Fruit fly (Drosophila melanogaster) whole organism, embryonic: Measurements from ENCODE around the gene Zaf1.

Experiments
- B-H2 ChIP-seq: fragments of 200-800 bp; sonication (Bioruptor generic); optimal IDR thresholded peaks from 2 replicates; lab custom pipeline; 2018; ENCODE audit warnings: missing biosample characterization, mild to moderate bottlenecking, missing genetic modification characterization
- BEAF-32 ChIP-seq: fragments of 200-800 bp; sonication (Bioruptor generic); optimal IDR thresholded peaks from 3 replicates; lab custom pipeline; 2017; ENCODE audit warnings: missing biosample characterization, missing genetic modification characterization, mild to moderate bottlenecking, moderate library complexity, missing genetic modification reagents
- Bgb ChIP-seq: fragments of 200-800 bp; sonication (Bioruptor generic); IDR thresholded peaks from 2 replicates; pipeline ENCODE4 v1.3.6; 2022; ENCODE audit warnings: missing biosample characterization, missing genetic modification characterization; ENCODE audit not compliant: partially characterized antibody
- Bteb2 ChIP-seq: fragments of 200-800 bp; sonication (Bioruptor generic); optimal IDR thresholded peaks from 2 replicates; lab custom pipeline; 2016; ENCODE audit warnings: missing biosample characterization, missing genetic modification characterization
- CG10147 ChIP-seq: fragments of 200-800 bp; sonication (Bioruptor generic); optimal IDR thresholded peaks from 2 replicates; lab custom pipeline; 2019; ENCODE audit warnings: missing biosample characterization, mild to moderate bottlenecking, missing genetic modification characterization, moderate library complexity
- CG1024 ChIP-seq: fragments of 200-800 bp; sonication (Bioruptor generic); IDR thresholded peaks from 2 replicates; pipeline ENCODE4 v1.3.6; 2022; ENCODE audit warnings: missing biosample characterization, missing genetic modification characterization
- CG1233 ChIP-seq: fragments of 200-800 bp; sonication (Bioruptor generic); optimal IDR thresholded peaks from 4 replicates; lab custom pipeline; 2018; ENCODE audit warnings: missing biosample characterization, mild to moderate bottlenecking, missing genetic modification characterization
- CG13296 ChIP-seq: fragments of 200-800 bp; sonication (Bioruptor generic); optimal IDR thresholded peaks from 3 replicates; lab custom pipeline; 2018; ENCODE audit warnings: missing biosample characterization, mild to moderate bottlenecking, missing genetic modification characterization
- CG13424 ChIP-seq: fragments of 200-800 bp; sonication (Bioruptor generic); optimal IDR thresholded peaks from 2 replicates; lab custom pipeline; 2019; ENCODE audit warnings: missing biosample characterization, mild to moderate bottlenecking, missing genetic modification characterization, moderate library complexity
- CG15011 ChIP-seq: fragments of 200-800 bp; sonication (Bioruptor generic); optimal IDR thresholded peaks from 3 replicates; lab custom pipeline; 2018; ENCODE audit warnings: missing biosample characterization, mild to moderate bottlenecking, missing genetic modification characterization
- CG17802 ChIP-seq: fragments of 200-800 bp; sonication (Bioruptor generic); optimal IDR thresholded peaks from 2 replicates; lab custom pipeline; 2018; ENCODE audit warnings: missing biosample characterization, mild to moderate bottlenecking, missing genetic modification characterization, moderate library complexity
- CG18599 ChIP-seq: fragments of 200-800 bp; sonication (Bioruptor generic); optimal IDR thresholded peaks from 3 replicates; lab custom pipeline; 2017; ENCODE audit warnings: missing biosample characterization, missing genetic modification characterization, mild to moderate bottlenecking, moderate library complexity, missing genetic modification reagents
- CG2889 ChIP-seq: fragments of 200-800 bp; sonication (Bioruptor generic); IDR thresholded peaks from 3 replicates; pipeline ENCODE4 v1.3.6; 2022; ENCODE audit warnings: missing biosample characterization, missing genetic modification characterization
- CG32532 ChIP-seq: fragments of 200-800 bp; sonication (Bioruptor generic); IDR thresholded peaks from 2 replicates; pipeline ENCODE4 v1.3.6; 2022; ENCODE audit warnings: missing biosample characterization, missing genetic modification characterization
- CG4854 ChIP-seq: fragments of 200-800 bp; sonication (Bioruptor generic); optimal IDR thresholded peaks from 2 replicates; lab custom pipeline; 2016; ENCODE audit warnings: missing biosample characterization, missing genetic modification characterization, inconsistent platforms
- CG5180 ChIP-seq: fragments of 200-800 bp; sonication (Bioruptor generic); optimal IDR thresholded peaks from 3 replicates; lab custom pipeline; 2017; ENCODE audit warnings: missing biosample characterization, missing genetic modification characterization, mild to moderate bottlenecking, moderate library complexity, missing genetic modification reagents
- CG8290 ChIP-seq, 3 experiments: fragments of 200-800 bp; sonication (Bioruptor generic); optimal IDR thresholded peaks; 2 replicates each; lab custom pipeline; 2016 to 2019; ENCODE audit warnings: missing biosample characterization in 3 of 3, missing genetic modification characterization in 3 of 3, mild to moderate bottlenecking in 2 of 3, moderate library complexity in 1 of 3
- CG9215 ChIP-seq: fragments of 200-800 bp; sonication (Bioruptor generic); IDR thresholded peaks from 2 replicates; pipeline ENCODE4 v1.3.6; 2022; ENCODE audit warnings: missing biosample characterization, missing genetic modification characterization
- CG9932 ChIP-seq: fragments of 200-800 bp; sonication (Bioruptor generic); IDR thresholded peaks from 2 replicates; pipeline ENCODE4 v1.3.6; 2022; ENCODE audit warnings: missing biosample characterization, missing genetic modification characterization
- Deaf1 ChIP-seq: fragments of 200-800 bp; optimal IDR thresholded peaks from 3 replicates; lab custom pipeline; 2019; ENCODE audit warnings: missing biosample characterization, mild to moderate bottlenecking, missing genetic modification characterization, moderate library complexity
- Dref ChIP-seq: fragments of 200-800 bp; sonication (Bioruptor generic); IDR thresholded peaks from 2 replicates; pipeline ENCODE4 v1.3.6; 2022; ENCODE audit warnings: missing biosample characterization, missing genetic modification characterization
- ERR ChIP-seq: fragments of 200-800 bp; sonication (Bioruptor generic); optimal IDR thresholded peaks from 2 replicates; lab custom pipeline; 2016; ENCODE audit warnings: missing biosample characterization, missing genetic modification characterization
- Fer3 ChIP-seq: fragments of 200-800 bp; sonication (Bioruptor generic); optimal IDR thresholded peaks from 2 replicates; lab custom pipeline; 2018; ENCODE audit warnings: missing biosample characterization, mild to moderate bottlenecking, missing genetic modification characterization, moderate library complexity
- HLH54F ChIP-seq: fragments of 200-800 bp; sonication (Bioruptor generic); optimal IDR thresholded peaks from 3 replicates; lab custom pipeline; 2016; ENCODE audit warnings: missing biosample characterization, missing genetic modification characterization
- Hand ChIP-seq: fragments of 200-800 bp; sonication (Bioruptor generic); optimal IDR thresholded peaks from 2 replicates; lab custom pipeline; 2017; ENCODE audit warnings: mild to moderate bottlenecking, missing biosample characterization, missing genetic modification reagents, missing genetic modification characterization
- Jarid2 ChIP-seq: fragments of 200-800 bp; sonication (Bioruptor generic); optimal IDR thresholded peaks from 3 replicates; lab custom pipeline; 2017; ENCODE audit warnings: mild to moderate bottlenecking, missing biosample characterization, missing genetic modification reagents, missing genetic modification characterization
- NfI ChIP-seq: fragments of 200-800 bp; sonication (Bioruptor generic); optimal IDR thresholded peaks from 3 replicates; lab custom pipeline; 2018; ENCODE audit warnings: missing biosample characterization, mild to moderate bottlenecking, missing genetic modification characterization, moderate library complexity
- Oli ChIP-seq: fragments of 200-800 bp; sonication (Bioruptor generic); optimal IDR thresholded peaks from 2 replicates; lab custom pipeline; 2018; ENCODE audit warnings: missing biosample characterization, mild to moderate bottlenecking, missing genetic modification characterization, moderate library complexity
- Sox102F ChIP-seq: fragments of 200-800 bp; sonication (Bioruptor generic); optimal IDR thresholded peaks from 2 replicates; lab custom pipeline; 2018; ENCODE audit warnings: missing biosample characterization, mild to moderate bottlenecking, missing genetic modification characterization, moderate library complexity
- Xrp1 ChIP-seq: fragments of 200-800 bp; sonication (Bioruptor generic); IDR thresholded peaks from 2 replicates; pipeline ENCODE4 v1.3.6; 2022; ENCODE audit warnings: missing biosample characterization, missing genetic modification characterization
- abd-A ChIP-seq: fragments of 200-800 bp; sonication (Bioruptor generic); optimal IDR thresholded peaks from 3 replicates; lab custom pipeline; 2019; ENCODE audit warnings: missing biosample characterization, mild to moderate bottlenecking, missing genetic modification characterization, moderate library complexity
- ase ChIP-seq: fragments of 200-800 bp; sonication (Bioruptor generic); IDR thresholded peaks from 3 replicates; pipeline ENCODE4 v1.3.6; 2022; ENCODE audit warnings: missing biosample characterization, missing genetic modification characterization
- caup ChIP-seq: fragments of 200-800 bp; sonication (Bioruptor generic); optimal IDR thresholded peaks from 3 replicates; lab custom pipeline; 2017; ENCODE audit warnings: missing biosample characterization, mild to moderate bottlenecking, missing genetic modification characterization, moderate library complexity; ENCODE audit not compliant: severe bottlenecking
- ci ChIP-seq: fragments of 200-800 bp; sonication (Bioruptor generic); IDR thresholded peaks from 3 replicates; pipeline ENCODE4 v1.3.6; 2022; ENCODE audit warnings: missing biosample characterization, missing genetic modification characterization
- ewg ChIP-seq: fragments of 200-800 bp; sonication (Bioruptor generic); optimal IDR thresholded peaks from 3 replicates; lab custom pipeline; 2017; ENCODE audit warnings: mild to moderate bottlenecking, missing biosample characterization, missing genetic modification reagents, missing genetic modification characterization
- fd96Cb ChIP-seq: fragments of 200-800 bp; sonication (Bioruptor generic); optimal IDR thresholded peaks from 2 replicates; lab custom pipeline; 2018; ENCODE audit warnings: missing biosample characterization, mild to moderate bottlenecking, missing genetic modification characterization, moderate library complexity
- fu2 ChIP-seq: fragments of 200-800 bp; sonication (Bioruptor generic); optimal IDR thresholded peaks from 2 replicates; lab custom pipeline; 2016; ENCODE audit warnings: missing biosample characterization, missing genetic modification characterization
- gem ChIP-seq: fragments of 200-800 bp; sonication (Bioruptor generic); optimal IDR thresholded peaks from 2 replicates; lab custom pipeline; 2019; ENCODE audit warnings: missing biosample characterization, mild to moderate bottlenecking, missing genetic modification characterization, moderate library complexity
- gsb-n ChIP-seq: fragments of 200-800 bp; sonication (Bioruptor generic); optimal IDR thresholded peaks from 3 replicates; lab custom pipeline; 2018; ENCODE audit warnings: missing biosample characterization, mild to moderate bottlenecking, missing genetic modification characterization
- lab ChIP-seq: fragments of 200-800 bp; sonication (Bioruptor generic); optimal IDR thresholded peaks from 3 replicates; lab custom pipeline; 2017; ENCODE audit warnings: missing biosample characterization, missing genetic modification characterization, mild to moderate bottlenecking, moderate library complexity, missing genetic modification reagents
- nmo ChIP-seq: fragments of 200-800 bp; sonication (Bioruptor generic); optimal IDR thresholded peaks from 2 replicates; lab custom pipeline; 2018; ENCODE audit warnings: missing biosample characterization, mild to moderate bottlenecking, missing genetic modification characterization, moderate library complexity
- onecut ChIP-seq: fragments of 200-800 bp; sonication (Bioruptor generic); IDR thresholded peaks from 2 replicates; pipeline ENCODE4 v1.3.6; 2022; ENCODE audit warnings: missing biosample characterization, missing genetic modification characterization
- phol ChIP-seq: fragments of 200-800 bp; sonication (Bioruptor generic); optimal IDR thresholded peaks from 3 replicates; lab custom pipeline; 2018; ENCODE audit warnings: missing biosample characterization, mild to moderate bottlenecking, missing genetic modification characterization, moderate library complexity
- psq ChIP-seq: fragments of 200-800 bp; sonication (Bioruptor generic); optimal IDR thresholded peaks from 2 replicates; lab custom pipeline; 2017; ENCODE audit warnings: missing biosample characterization, missing genetic modification characterization
- slbo ChIP-seq: fragments of 200-800 bp; sonication (Bioruptor generic); IDR thresholded peaks from 2 replicates; pipeline ENCODE4 v1.3.6; 2022; ENCODE audit warnings: missing biosample characterization, missing genetic modification characterization
- sr ChIP-seq: fragments of 200-800 bp; sonication (Bioruptor generic); IDR thresholded peaks from 3 replicates; pipeline ENCODE4 v1.3.6; 2022; ENCODE audit warnings: missing biosample characterization, missing genetic modification characterization
- tap ChIP-seq: fragments of 200-800 bp; optimal IDR thresholded peaks from 3 replicates; lab custom pipeline; 2019; ENCODE audit warnings: missing biosample characterization, mild to moderate bottlenecking, missing genetic modification characterization, moderate library complexity
- tin ChIP-seq: fragments of 200-800 bp; sonication (Bioruptor generic); optimal IDR thresholded peaks from 3 replicates; lab custom pipeline; 2016; ENCODE audit warnings: missing biosample characterization, missing genetic modification characterization
- zfh2 ChIP-seq: fragments of 200-800 bp; sonication (Bioruptor generic); optimal IDR thresholded peaks from 2 replicates; lab custom pipeline; 2016; ENCODE audit warnings: missing biosample characterization, missing genetic modification characterization

Gene Zaf1

dm6 chr3R:11661712-11662111 is 36.3 kb upstream of the Zaf1 start (continued):
- TF ChIP-seq Dref = no peak
- peak; percentile 47 for TF ChIP-seq fd96Cb (tag; lab: Kevin White, UChicago)
- no peak for TF ChIP-seq psq (GFP tag; lab: Kevin White, UChicago)
- no peak for TF ChIP-seq Bgb (GFP tag; lab: Robert Waterston, UW)
- peak; percentile 46 for TF ChIP-seq NfI (GFP tag; lab: Kevin White, UChicago)
- peak; percentile 53 for TF ChIP-seq CG5180 (GFP tag; lab: Kevin White, UChicago)
- TF ChIP-seq phol (tag; lab: Kevin White, UChicago) = peak; percentile 52
- TF ChIP-seq abd-A (tag; lab: Kevin White, UChicago) = no peak
- no peak for TF ChIP-seq HLH54F (GFP tag; lab: Kevin White, UChicago)
- TF ChIP-seq CG15011 = peak; percentile 7
- peak; percentile 70 for TF ChIP-seq CG13424 (tag; lab: Kevin White, UChicago)
- TF ChIP-seq BEAF-32 = no peak
- no peak for TF ChIP-seq Bteb2 (GFP tag; lab: Kevin White, UChicago)
- no peak for TF ChIP-seq fu2 (GFP tag; lab: Kevin White, UChicago)
- no peak for TF ChIP-seq B-H2 (GFP tag; lab: Kevin White, UChicago)
- 0 out of 3 replicates have a peak, but pooled peaks have one; percentile 4 for TF ChIP-seq sr (GFP tag; lab: Robert Waterston, UW)
- TF ChIP-seq CG9932 (GFP tag; lab: Robert Waterston, UW) = no peak
- no peak for TF ChIP-seq CG8290 (GFP tag; optimal IDR thresholded peaks at IDR 0.05; lab: Kevin White, UChicago)
- TF ChIP-seq CG8290 (tag; optimal IDR thresholded peaks at IDR 0.05; lab: Kevin White, UChicago) = peak in 1 of 2 experiments; percentile 57
- TF ChIP-seq ewg = peak; percentile 31
- TF ChIP-seq CG18599 = peak; percentile 64
- 0 out of 2 replicates have a peak, but pooled peaks have one; percentile 13 for TF ChIP-seq onecut
- no peak for TF ChIP-seq Hand (GFP tag; lab: Kevin White, UChicago)
- TF ChIP-seq CG4854 (GFP tag; lab: Kevin White, UChicago) = peak; percentile 8
- TF ChIP-seq Xrp1 (GFP tag; lab: Robert Waterston, UW) = peak; percentile 32; the same call in 1 of the 2 replicates
- TF ChIP-seq CG13296 (GFP tag; lab: Kevin White, UChicago) = peak; percentile 51
- TF ChIP-seq gem = peak; percentile 67
- peak; percentile 30 for TF ChIP-seq caup (GFP tag; lab: Kevin White, UChicago)
- TF ChIP-seq slbo (GFP tag; lab: Robert Waterston, UW) = peak; percentile 21; the same call in 1 of the 2 replicates
- no peak; the same call in 1 of the 2 replicates for TF ChIP-seq CG9215 (GFP tag; lab: Robert Waterston, UW)
- TF ChIP-seq Jarid2 (GFP tag; lab: Kevin White, UChicago) = peak; percentile 11
- peak; percentile 65 for TF ChIP-seq lab (GFP tag; lab: Kevin White, UChicago)
- TF ChIP-seq ERR (GFP tag; lab: Kevin White, UChicago) = no peak
- peak; percentile 77 for TF ChIP-seq tap
- peak; percentile 24 for TF ChIP-seq CG1233
- TF ChIP-seq CG1024 (GFP tag; lab: Robert Waterston, UW) = no peak
- peak; percentile 17 for TF ChIP-seq gsb-n (tag; lab: Kevin White, UChicago)
- TF ChIP-seq tin (GFP tag; lab: Kevin White, UChicago) = peak; percentile 2
- peak; percentile 48; the same call in 1 of the 3 replicates for TF ChIP-seq ase (GFP tag; lab: Robert Waterston, UW)
- TF ChIP-seq CG10147 (GFP tag; lab: Kevin White, UChicago) = peak; percentile 57
- TF ChIP-seq Sox102F (GFP tag; lab: Kevin White, UChicago) = peak; percentile 66
- TF ChIP-seq CG17802 (tag; lab: Kevin White, UChicago) = no peak
- TF ChIP-seq zfh2 (GFP tag; lab: Kevin White, UChicago) = no peak
- peak; percentile 71 for TF ChIP-seq Oli (tag; lab: Kevin White, UChicago)
- TF ChIP-seq CG32532 = peak; percentile 38; the same call in 1 of the 2 replicates
- peak; percentile 36; the same call in 1 of the 3 replicates for TF ChIP-seq ci (GFP tag; lab: Robert Waterston, UW)
- no peak for TF ChIP-seq CG2889 (GFP tag; lab: Robert Waterston, UW)
- TF ChIP-seq Fer3 = peak; percentile 55
- peak; percentile 54 for TF ChIP-seq nmo
- peak; percentile 19 for TF ChIP-seq Deaf1 (tag; lab: Kevin White, UChicago)
